Worm (Caenorhabditis elegans) whole organism, early embryonic: ENCODE results near the gene K10C2.12.

Source experiments
- B0310.2 ChIP-seq: sonication (generic microtip); optimal IDR thresholded peaks from 2 replicates; lab custom pipeline; 2016; ENCODE audit warnings: mild to moderate bottlenecking, missing genetic modification characterization, missing compliant biosample characterization
- F13C5.2 ChIP-seq: sonication (generic microtip); optimal IDR thresholded peaks from 2 replicates; lab custom pipeline; 2017; ENCODE audit warnings: mild to moderate bottlenecking, missing genetic modification characterization, inconsistent platforms, missing compliant biosample characterization
- aly-1 ChIP-seq: sonication (generic microtip); optimal IDR thresholded peaks from 2 replicates; lab custom pipeline; 2016; ENCODE audit warnings: missing genetic modification characterization, missing compliant biosample characterization
- ama-1 ChIP-seq: fragments of 150-350 bp; optimal IDR thresholded peaks from 2 replicates; lab custom pipeline; 2014
- ceh-13 ChIP-seq: fragments of 200-800 bp; sonication (Bioruptor generic); optimal IDR thresholded peaks from 2 replicates; lab custom pipeline; 2018; ENCODE audit warnings: mild to moderate bottlenecking, missing genetic modification characterization, missing compliant biosample characterization
- ceh-36 ChIP-seq: sonication (generic microtip); optimal IDR thresholded peaks from 2 replicates; lab custom pipeline; 2016; ENCODE audit warnings: missing genetic modification characterization, inconsistent platforms, missing compliant biosample characterization
- flt-1 ChIP-seq: fragments of 200-800 bp; sonication (Bioruptor generic); IDR thresholded peaks from 2 replicates; pipeline ENCODE4 v1.3.6; 2022; ENCODE audit warnings: missing genetic modification characterization, missing compliant biosample characterization
- hmbx-1 ChIP-seq: sonication (generic microtip); optimal IDR thresholded peaks from 2 replicates; lab custom pipeline; 2016; ENCODE audit warnings: mild to moderate bottlenecking, missing genetic modification characterization, missing compliant biosample characterization
- hnd-1 ChIP-seq: sonication (generic microtip); optimal IDR thresholded peaks from 2 replicates; lab custom pipeline; 2016; ENCODE audit warnings: missing genetic modification characterization, missing compliant biosample characterization
- tbx-11 ChIP-seq: fragments of 200-800 bp; sonication (Bioruptor generic); IDR thresholded peaks from 2 replicates; pipeline ENCODE4 v1.3.6; 2022; ENCODE audit warnings: missing genetic modification characterization, missing compliant biosample characterization
- tbx-37 ChIP-seq: fragments of 200-800 bp; sonication (Bioruptor generic); conservative IDR thresholded peaks from 2 replicates; pipeline ENCODE4 v1.3.6; 2022; ENCODE audit warnings: missing genetic modification reagents, missing genetic modification characterization, missing compliant biosample characterization
- tra-4 ChIP-seq: sonication (generic microtip); optimal IDR thresholded peaks from 2 replicates; lab custom pipeline; 2017; ENCODE audit warnings: missing genetic modification characterization, missing compliant biosample characterization

DNA sequence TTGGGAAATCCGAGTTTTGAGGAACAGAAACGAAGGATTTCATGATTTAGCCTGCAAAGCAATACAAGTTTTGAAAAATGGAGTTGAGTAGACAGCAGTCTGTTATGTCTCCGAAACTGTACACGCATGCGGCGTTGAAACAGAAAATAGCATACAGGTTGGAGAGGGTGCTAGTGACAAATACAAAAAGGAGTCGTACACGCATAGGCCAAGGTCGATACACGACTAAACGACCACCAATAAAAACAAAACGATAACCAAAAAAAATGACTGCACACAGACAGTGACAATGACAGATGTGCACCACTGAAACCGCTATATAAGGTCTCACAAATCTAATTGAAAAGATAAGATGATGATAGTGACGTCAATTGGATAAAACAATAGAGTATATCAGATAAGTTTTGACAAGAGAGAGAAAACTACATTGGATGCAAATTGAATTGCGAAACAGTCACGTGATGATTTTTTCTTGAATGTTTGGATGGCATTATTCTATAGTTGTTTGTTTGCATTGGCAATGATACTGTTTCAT, 28.4 kb upstream of the K10C2.12 start, which contains the start of gene fah-1:
- no peak for TF ChIP-seq F13C5.2 (tag; lab: Kevin White, UChicago)
- TF ChIP-seq ceh-13 (GFP tag; lab: Kevin White, UChicago): no peak
- no peak for TF ChIP-seq ceh-36
- no peak for TF ChIP-seq tbx-11
- no peak for TF ChIP-seq ama-1 (lab: Kevin White, UChicago)
- no peak for TF ChIP-seq tra-4 (tag; lab: Kevin White, UChicago)
- no peak for TF ChIP-seq B0310.2 (tag; lab: Kevin White, UChicago)
- no peak for TF ChIP-seq aly-1 (tag; lab: Kevin White, UChicago)
- TF ChIP-seq hnd-1 (tag; lab: Kevin White, UChicago): no peak
- TF ChIP-seq hmbx-1: no peak
- no peak for TF ChIP-seq flt-1 (GFP tag; lab: Robert Waterston, UW)
- TF ChIP-seq tbx-37: no peak
